Fruit fly (Drosophila melanogaster): ENCODE results near the gene CG16704.

- TF ChIP-seq pdm3 (GFP tag; optimal IDR thresholded peaks at IDR 0.05): no peak
- no peak for TF ChIP-seq CG11294 (GFP tag; IDR thresholded peaks at IDR 0.05)
- no peak for TF ChIP-seq OdsH (GFP tag; optimal IDR thresholded peaks at IDR 0.05)
Measured at dm6 chr2L:3675770-3676169, 16.6 kb downstream of the CG16704 start.

Data from whole organism, prepupa.